Worm (Caenorhabditis elegans): ENCODE results near the gene sri-30.

The sri-30 gene

DNA sequence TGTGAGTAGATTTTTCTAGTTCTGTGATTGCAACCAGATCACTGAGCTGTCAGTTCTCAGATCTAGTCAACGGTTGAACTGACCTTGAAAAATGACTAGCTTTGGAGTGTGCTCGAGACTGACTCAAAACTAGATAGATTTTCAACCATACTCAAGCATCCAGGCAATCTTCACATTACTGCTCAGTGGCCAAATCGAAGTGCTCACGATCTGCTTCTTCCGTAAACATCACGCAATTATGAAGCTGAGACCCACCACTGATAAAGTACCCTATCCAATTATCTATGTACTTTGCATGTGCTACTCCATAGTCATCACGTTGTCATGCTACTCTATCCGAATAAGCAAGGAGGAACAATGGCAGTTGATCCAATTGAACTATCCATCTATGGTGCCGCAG lies 5.4 kb downstream of the sri-30 start:
- TF ChIP-seq blmp-1 (tag; optimal IDR thresholded peaks at IDR 0.05) (no peak), mef-2 (tag; optimal IDR thresholded peaks at IDR 0.05) (no peak), fos-1 (tag; optimal IDR thresholded peaks at IDR 0.05) (no peak), ets-5 (GFP tag; IDR thresholded peaks at IDR 0.05) (no peak), lin-15B (tag; optimal IDR thresholded peaks at IDR 0.05) (no peak)

DNA sequence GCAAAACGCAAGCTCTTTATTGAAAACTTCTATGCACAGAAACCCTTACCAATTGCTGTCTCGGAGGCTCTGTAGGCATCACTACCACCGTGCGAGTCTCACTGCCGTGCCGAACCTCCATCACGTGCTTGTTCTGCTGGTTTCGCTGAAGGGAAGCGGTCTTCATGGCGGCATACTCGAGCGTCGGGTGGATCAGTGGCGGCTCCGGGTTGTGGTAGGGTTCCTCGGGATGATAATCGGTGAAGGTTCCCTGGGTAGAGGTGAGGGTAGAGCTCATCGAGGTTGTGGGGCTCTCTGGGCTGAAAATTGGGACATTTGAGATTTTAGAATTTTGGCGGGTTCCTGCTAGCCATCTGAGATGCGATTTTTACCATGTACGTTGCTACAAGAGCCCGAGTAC lies 6.9 kb downstream of the sri-30 start:
- TF ChIP-seq zip-4 (GFP tag; optimal IDR thresholded peaks at IDR 0.05) (no peak), C04F5.9 (tag; optimal IDR thresholded peaks at IDR 0.05) (no peak), ceh-63 (GFP tag; optimal IDR thresholded peaks at IDR 0.05) (no peak), ztf-4 (tag; optimal IDR thresholded peaks at IDR 0.05) (no peak), nhr-47 (tag; optimal IDR thresholded peaks at IDR 0.05) (no peak), snpc-4 (tag; optimal IDR thresholded peaks at IDR 0.05) (no peak), mdl-1 (tag; optimal IDR thresholded peaks at IDR 0.05) (no peak), unc-62 (GFP tag; optimal IDR thresholded peaks at IDR 0.05) (no peak), lin-15B (tag; optimal IDR thresholded peaks at IDR 0.05) (no peak), irx-1 (tag; optimal IDR thresholded peaks at IDR 0.05) (no peak), aly-2 (tag; optimal IDR thresholded peaks at IDR 0.05) (no peak)

DNA sequence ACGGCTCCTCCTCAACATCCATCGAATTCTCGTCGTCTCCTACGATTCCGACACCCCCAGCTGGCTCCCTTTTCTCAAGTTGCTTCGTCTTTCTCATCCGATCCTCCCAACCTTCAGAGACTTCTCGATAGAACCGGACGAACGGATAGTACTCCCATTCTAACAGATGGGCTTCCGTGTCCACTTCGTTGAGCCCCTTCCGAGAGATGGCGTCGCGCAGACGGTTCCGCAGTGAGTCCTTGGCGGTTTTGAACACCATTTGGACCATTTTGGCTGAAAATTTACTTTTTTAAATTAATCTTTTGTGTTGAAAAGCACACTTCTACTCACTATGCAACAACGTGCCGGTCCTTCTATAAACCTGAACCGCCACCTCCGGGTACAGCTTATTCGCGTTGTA lies 7.7 kb downstream of the sri-30 start:
- TF ChIP-seq nhr-85 (tag) (no peak), F16B12.6 (tag; optimal IDR thresholded peaks at IDR 0.05) (no peak), fos-1 (tag; optimal IDR thresholded peaks at IDR 0.05) (no peak), dsc-1 (tag; optimal IDR thresholded peaks at IDR 0.05) (no peak), pag-3 (tag; optimal IDR thresholded peaks at IDR 0.05; ENCODE audit: borderline replicate concordance, insufficient read depth) (no peak), skn-1 (tag; optimal IDR thresholded peaks at IDR 0.05) (no peak), ceh-63 (GFP tag; optimal IDR thresholded peaks at IDR 0.05) (no peak), snu-23 (GFP tag; optimal IDR thresholded peaks at IDR 0.05) (no peak), nhr-19 (GFP tag; conservative IDR thresholded peaks at IDR 0.05) (no peak), mdl-1 (tag; optimal IDR thresholded peaks at IDR 0.05) (no peak), hlh-17 (GFP tag; optimal IDR thresholded peaks at IDR 0.05; ENCODE audit: borderline replicate concordance) (no peak), grh-1 (GFP tag; IDR thresholded peaks at IDR 0.05) (no peak), pqm-1 (tag; optimal IDR thresholded peaks at IDR 0.05) (no peak), mep-1 (tag; optimal IDR thresholded peaks at IDR 0.05) (no peak), hpl-2 (GFP tag; optimal IDR thresholded peaks at IDR 0.05) (no peak), ztf-4 (tag; optimal IDR thresholded peaks at IDR 0.05) (no peak)

DNA sequence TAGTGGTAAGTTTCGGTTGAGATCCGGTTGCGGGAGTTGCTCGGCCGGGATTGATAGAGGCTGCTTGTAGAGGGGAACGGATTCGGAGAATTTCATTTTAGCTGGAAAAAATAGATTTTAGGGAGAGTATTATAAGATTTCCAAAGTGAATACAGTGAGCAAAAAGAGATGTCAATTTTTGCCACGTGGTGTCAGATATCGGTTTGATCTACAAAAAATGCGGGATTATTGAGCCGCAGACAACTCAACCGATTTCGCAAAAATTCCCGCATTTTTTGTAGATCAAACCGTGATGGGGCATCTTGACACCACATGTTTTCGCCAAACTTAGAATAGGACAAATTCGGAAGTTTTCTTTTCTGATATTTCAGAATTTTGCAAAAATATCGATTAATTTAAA lies 8.2 kb downstream of the sri-30 start, which contains the start of gene lido-13:
Gene lido-13 (minus strand): TSS at position 101 of the 400 bp plus-strand sequence.
- TF ChIP-seq unc-86 (tag; optimal IDR thresholded peaks at IDR 0.05) = no peak
- TF ChIP-seq pag-3 (tag; optimal IDR thresholded peaks at IDR 0.05; ENCODE audit: borderline replicate concordance, insufficient read depth) = no peak
- no peak for TF ChIP-seq unc-62 (GFP tag; optimal IDR thresholded peaks at IDR 0.05)
- no peak for TF ChIP-seq sptf-1 (tag; optimal IDR thresholded peaks at IDR 0.05)
- no peak for TF ChIP-seq nhr-237 (tag; optimal IDR thresholded peaks at IDR 0.05)
- TF ChIP-seq vab-15 (tag; optimal IDR thresholded peaks at IDR 0.05) = no peak
- no peak for TF ChIP-seq xbp-1 (tag; optimal IDR thresholded peaks at IDR 0.05)
- no peak for TF ChIP-seq fos-1 (tag; optimal IDR thresholded peaks at IDR 0.05)
- TF ChIP-seq grh-1 (GFP tag; IDR thresholded peaks at IDR 0.05) = no peak
- TF ChIP-seq lin-14 (GFP tag; optimal IDR thresholded peaks at IDR 0.05) = no peak
- no peak for TF ChIP-seq ets-5 (GFP tag; IDR thresholded peaks at IDR 0.05)
- TF ChIP-seq zip-4 (GFP tag; optimal IDR thresholded peaks at IDR 0.05) = no peak
- TF ChIP-seq lin-39 (tag; optimal IDR thresholded peaks at IDR 0.05) = no peak
- TF ChIP-seq C34B4.2 (tag; optimal IDR thresholded peaks at IDR 0.05) = no peak
- no peak for TF ChIP-seq mdl-1 (tag; optimal IDR thresholded peaks at IDR 0.05)
- TF ChIP-seq hpl-2 (GFP tag; optimal IDR thresholded peaks at IDR 0.05) = no peak
- no peak for TF ChIP-seq ceh-88 (GFP tag; IDR thresholded peaks at IDR 0.05)
- no peak for TF ChIP-seq sup-37 (GFP tag; optimal IDR thresholded peaks at IDR 0.05)
- no peak for TF ChIP-seq nhr-71 (tag; optimal IDR thresholded peaks at IDR 0.05)
- no peak for TF ChIP-seq C16A3.4 (tag; optimal IDR thresholded peaks at IDR 0.05)

Measured in whole organism, L1 larva.